Worm (Caenorhabditis elegans): ENCODE measurements around the gene svh-5.

Gene svh-5

DNA sequence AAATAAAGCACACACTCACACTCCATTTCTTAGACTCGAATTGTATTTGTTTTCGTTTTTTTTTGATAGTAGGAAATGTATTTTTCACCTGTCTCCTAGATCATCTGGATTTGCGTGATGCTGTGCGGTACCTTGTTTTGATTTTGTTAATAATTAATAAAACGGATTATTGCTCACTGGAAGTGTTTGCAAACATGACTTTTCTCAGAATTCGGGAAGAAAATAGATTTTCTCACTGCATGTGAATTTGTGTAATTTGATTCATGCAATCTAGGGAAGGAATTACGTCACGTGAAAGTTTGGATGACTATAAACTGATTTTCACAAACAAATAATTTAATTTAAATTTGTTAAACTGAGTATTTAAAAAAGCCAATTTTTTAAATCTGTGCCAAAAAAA, 33.7 kb downstream of the svh-5 start (continued):
- TF ChIP-seq ceh-88 (GFP tag; IDR thresholded peaks at IDR 0.05) (no peak), nhr-47 (tag; optimal IDR thresholded peaks at IDR 0.05) (peak; percentile 78), efl-1 (optimal IDR thresholded peaks at IDR 0.05) (no peak), efl-1 (GFP tag; optimal IDR thresholded peaks at IDR 0.05 in 1 of 2) (peak in 1 of 2 experiments; percentile 71), swsn-7 (tag; optimal IDR thresholded peaks at IDR 0.05) (peak; percentile 17), nhr-20 (tag; optimal IDR thresholded peaks at IDR 0.05) (peak; percentile 44), mep-1 (tag; optimal IDR thresholded peaks at IDR 0.05) (peak; percentile 35), egl-13 (tag; optimal IDR thresholded peaks at IDR 0.05) (peak; percentile 26), xbp-1 (tag; optimal IDR thresholded peaks at IDR 0.05) (peak; percentile 11), F16B12.6 (tag; optimal IDR thresholded peaks at IDR 0.05) (no peak), unc-130 (tag; optimal IDR thresholded peaks at IDR 0.05) (no peak), tbx-2 (tag; optimal IDR thresholded peaks at IDR 0.05) (no peak), nhr-12 (tag; optimal IDR thresholded peaks at IDR 0.05) (no peak), lin-14 (GFP tag; optimal IDR thresholded peaks at IDR 0.05) (peak; percentile 60)

DNA sequence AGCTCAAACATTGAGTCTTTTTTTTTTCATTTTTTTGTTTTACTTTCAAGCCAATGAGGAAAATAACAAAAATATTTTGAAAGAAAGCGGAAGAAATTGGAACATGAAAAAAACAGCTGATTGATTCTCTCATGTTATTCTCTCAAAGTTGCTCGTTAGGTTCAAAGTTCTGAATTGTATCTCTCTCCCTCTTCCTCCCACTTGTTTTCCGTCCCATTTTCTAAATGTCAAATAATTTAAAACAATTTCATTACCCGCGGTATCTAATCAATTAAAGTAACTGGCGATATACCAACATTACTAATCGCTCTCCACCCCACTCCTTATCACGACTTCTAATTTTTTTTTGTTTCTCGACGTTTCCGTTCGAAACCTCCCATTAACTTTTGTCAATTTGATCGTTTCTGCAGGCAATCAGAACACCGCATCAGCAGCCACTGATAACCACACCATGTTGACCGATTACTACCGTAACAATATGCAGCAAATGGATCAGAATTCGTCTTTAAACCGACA, 34.8 kb downstream of the svh-5 start:
- TF ChIP-seq aha-1 (tag; optimal IDR thresholded peaks at IDR 0.05): no peak
- TF ChIP-seq nhr-47 (tag; optimal IDR thresholded peaks at IDR 0.05): no peak
- no peak for TF ChIP-seq ceh-63 (GFP tag; optimal IDR thresholded peaks at IDR 0.05)
- TF ChIP-seq elt-3 (tag; optimal IDR thresholded peaks at IDR 0.05): peak in 4 of 6 experiments; percentile 5 to 77 (median 48)
- peak; percentile 57 for TF ChIP-seq nhr-85 (tag)
- TF ChIP-seq mep-1 (tag; optimal IDR thresholded peaks at IDR 0.05): peak; percentile 4
- TF ChIP-seq nhr-19 (GFP tag; conservative IDR thresholded peaks at IDR 0.05): peak; percentile 14

DNA sequence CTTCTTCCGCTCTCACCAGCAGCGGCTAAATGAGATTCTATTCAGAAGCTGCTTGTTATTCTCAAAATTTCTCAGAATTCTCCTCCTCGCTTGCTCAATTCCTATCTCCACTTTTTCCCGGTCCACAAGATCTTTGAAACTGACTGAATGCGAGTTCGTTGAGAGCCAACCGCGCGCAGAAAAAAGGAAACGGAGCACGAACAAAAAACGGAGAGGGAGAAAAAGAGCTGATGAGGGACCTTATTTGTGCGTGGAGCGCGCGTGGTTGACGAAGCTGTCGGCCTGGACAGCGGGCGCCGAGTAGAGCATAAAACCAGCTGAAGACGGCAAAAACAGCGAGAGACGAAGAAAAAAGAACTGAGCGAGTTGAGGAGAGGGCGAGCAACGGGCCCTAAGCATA, 35.5 kb downstream of the svh-5 start:
- no peak for TF ChIP-seq nhr-85 (tag)
- no peak for TF ChIP-seq hlh-17 (GFP tag; optimal IDR thresholded peaks at IDR 0.05; ENCODE audit: borderline replicate concordance)
- TF ChIP-seq dpl-1 (GFP tag; optimal IDR thresholded peaks at IDR 0.05): no peak
- peak; percentile 45 for TF ChIP-seq unc-86 (tag; optimal IDR thresholded peaks at IDR 0.05)
- TF ChIP-seq lin-15B (tag; optimal IDR thresholded peaks at IDR 0.05): no peak
- TF ChIP-seq ceh-8 (GFP tag; optimal IDR thresholded peaks at IDR 0.05): no peak
- no peak for TF ChIP-seq ztf-11 (tag; optimal IDR thresholded peaks at IDR 0.05)
- TF ChIP-seq unc-30 (tag; optimal IDR thresholded peaks at IDR 0.05): no peak
- no peak for TF ChIP-seq nhr-11 (tag; optimal IDR thresholded peaks at IDR 0.05)
- TF ChIP-seq sox-4 (tag; optimal IDR thresholded peaks at IDR 0.05): no peak
- peak; percentile 93 for TF ChIP-seq fkh-10 (GFP tag; optimal IDR thresholded peaks at IDR 0.05)
- TF ChIP-seq lin-13 (GFP tag; optimal IDR thresholded peaks at IDR 0.05): no peak
- TF ChIP-seq snpc-4 (tag; optimal IDR thresholded peaks at IDR 0.05): no peak
- no peak for TF ChIP-seq elt-3 (tag; optimal IDR thresholded peaks at IDR 0.05)
- no peak for TF ChIP-seq nhr-19 (GFP tag; conservative IDR thresholded peaks at IDR 0.05)
- no peak for TF ChIP-seq nhr-20 (tag; optimal IDR thresholded peaks at IDR 0.05)
- no peak for TF ChIP-seq ztf-4 (tag; optimal IDR thresholded peaks at IDR 0.05)
- no peak for TF ChIP-seq tbx-2 (tag; optimal IDR thresholded peaks at IDR 0.05)
- TF ChIP-seq mef-2 (tag; optimal IDR thresholded peaks at IDR 0.05): no peak
- no peak for TF ChIP-seq zip-4 (GFP tag; optimal IDR thresholded peaks at IDR 0.05)
- no peak for TF ChIP-seq ama-1 (optimal IDR thresholded peaks at IDR 0.05)
- no peak for TF ChIP-seq mep-1 (tag; optimal IDR thresholded peaks at IDR 0.05)
- no peak for TF ChIP-seq C04F5.9 (tag; optimal IDR thresholded peaks at IDR 0.05)
- TF ChIP-seq nhr-237 (tag; optimal IDR thresholded peaks at IDR 0.05): no peak
- no peak for TF ChIP-seq Y116A8C.19 (tag; optimal IDR thresholded peaks at IDR 0.05; ENCODE audit: borderline replicate concordance)
- TF ChIP-seq dsc-1 (tag; optimal IDR thresholded peaks at IDR 0.05): no peak
- no peak for TF ChIP-seq pqm-1 (tag; optimal IDR thresholded peaks at IDR 0.05)
- no peak for TF ChIP-seq unc-62 (GFP tag; optimal IDR thresholded peaks at IDR 0.05)
- TF ChIP-seq pax-3 (tag; optimal IDR thresholded peaks at IDR 0.05): no peak
- no peak for TF ChIP-seq fos-1 (tag; optimal IDR thresholded peaks at IDR 0.05)
- no peak for TF ChIP-seq nhr-77 (tag; optimal IDR thresholded peaks at IDR 0.05)
- TF ChIP-seq xbp-1 (tag; optimal IDR thresholded peaks at IDR 0.05): no peak
- no peak for TF ChIP-seq tlp-1 (tag; optimal IDR thresholded peaks at IDR 0.05)
- TF ChIP-seq mab-9 (GFP tag; IDR thresholded peaks at IDR 0.05): no peak
- no peak for TF ChIP-seq ets-5 (GFP tag; IDR thresholded peaks at IDR 0.05)
- TF ChIP-seq lir-3 (tag; optimal IDR thresholded peaks at IDR 0.05; ENCODE audit: poor library complexity): no peak
- TF ChIP-seq ceh-88 (GFP tag; IDR thresholded peaks at IDR 0.05): no peak
- no peak for TF ChIP-seq F16B12.6 (tag; optimal IDR thresholded peaks at IDR 0.05)
- no peak for TF ChIP-seq aha-1 (tag; optimal IDR thresholded peaks at IDR 0.05)
- no peak for TF ChIP-seq vab-15 (tag; optimal IDR thresholded peaks at IDR 0.05)

Data from whole organism, L1 larva.